Worm (Caenorhabditis elegans): ENCODE data around the gene hpo-29.
"Not testable (repeated sequence)": the region's sequence is repeated elsewhere in the genome, so short reads cannot be mapped to it uniquely, and the experiment has no call there.

hpo-29 gene

DNA sequence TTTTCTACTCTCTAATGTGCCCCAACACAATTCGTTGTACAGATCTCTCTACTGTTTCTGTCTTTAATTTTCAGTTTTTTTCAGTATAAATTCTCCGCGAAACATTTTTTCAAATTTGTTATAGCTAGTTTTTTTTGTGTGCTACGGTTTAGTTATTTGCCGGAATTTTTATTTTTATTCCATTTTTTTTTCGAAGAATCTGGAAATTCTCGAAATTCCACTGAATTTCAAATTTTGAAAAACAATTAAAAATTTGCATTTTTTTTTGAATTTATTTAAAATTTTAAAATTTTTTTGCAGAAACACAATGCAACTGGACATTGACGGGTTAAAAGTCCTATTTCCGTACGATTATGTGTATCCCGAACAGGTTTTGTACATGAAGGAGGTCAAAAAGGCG lies 29.1 kb downstream of the hpo-29 start, which contains the start of gene xpd-1:
Gene xpd-1, plus strand, starts transcription at position 301 of the 400 bp plus-strand sequence.
- TF ChIP-seq swsn-7 (tag; optimal IDR thresholded peaks at IDR 0.05) (no peak), ces-1 (GFP tag; optimal IDR thresholded peaks at IDR 0.05) (no peak), alr-1 (tag; optimal IDR thresholded peaks at IDR 0.05; ENCODE audit: borderline replicate concordance) (no peak), pax-3 (tag; optimal IDR thresholded peaks at IDR 0.05) (no peak), snpc-4 (tag; optimal IDR thresholded peaks at IDR 0.05) (no peak), ceh-88 (GFP tag; IDR thresholded peaks at IDR 0.05) (no peak), nhr-84 (tag; optimal IDR thresholded peaks at IDR 0.05) (no peak), vab-15 (tag; optimal IDR thresholded peaks at IDR 0.05) (no peak), zag-1 (tag; optimal IDR thresholded peaks at IDR 0.05) (no peak), lin-35 (GFP tag; optimal IDR thresholded peaks at IDR 0.05) (no peak)

DNA sequence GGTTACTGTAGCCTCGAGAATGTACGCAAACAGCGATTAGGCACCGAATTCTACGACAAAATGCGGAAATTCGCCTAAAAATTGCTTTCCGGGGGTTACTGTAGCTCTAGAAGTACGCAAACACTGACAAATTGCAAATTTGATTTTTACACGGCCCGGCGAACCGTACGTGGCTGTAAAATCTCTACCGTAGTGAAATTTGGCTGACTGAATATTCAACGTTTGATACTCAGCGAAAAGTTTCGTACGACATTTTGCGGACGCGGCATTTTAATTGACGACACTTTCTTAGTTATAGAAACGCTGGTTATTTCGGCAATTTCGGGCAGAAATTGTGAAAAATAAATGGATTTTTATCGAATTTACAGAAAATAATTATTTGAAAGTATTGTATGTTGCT lies 33.9 kb downstream of the hpo-29 start:
- TF ChIP-seq lsy-2 (tag; optimal IDR thresholded peaks at IDR 0.05), result peak in 1 of 2 experiments; percentile 33
- TF ChIP-seq efl-1 (optimal IDR thresholded peaks at IDR 0.05), result not testable (repeated sequence)
- peak in 1 of 2 experiments; percentile 89 for TF ChIP-seq efl-1 (GFP tag; optimal IDR thresholded peaks at IDR 0.05 in 1 of 2)

DNA sequence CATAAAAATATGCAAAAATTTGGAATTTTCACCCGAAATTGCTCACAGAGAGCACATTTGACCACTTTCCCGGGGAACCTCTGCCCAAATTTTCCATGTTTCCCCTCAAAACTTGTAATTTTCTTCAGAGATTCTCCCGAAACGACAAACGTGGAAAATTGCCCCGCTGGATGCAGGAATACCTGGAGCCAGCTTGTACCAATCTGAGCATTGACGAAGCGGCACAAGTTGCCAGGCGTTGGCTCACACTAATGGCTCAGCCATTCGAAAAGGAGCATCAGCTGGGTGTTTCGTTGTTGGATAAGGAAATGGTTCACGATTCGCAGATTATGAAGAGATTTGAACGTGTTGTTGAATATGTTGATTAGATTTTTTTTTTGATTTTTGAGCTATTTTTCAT lies 46.9 kb downstream of the hpo-29 start:
- no peak for TF ChIP-seq mef-2 (tag; optimal IDR thresholded peaks at IDR 0.05)
- TF ChIP-seq isw-1 (GFP tag; IDR thresholded peaks at IDR 0.05), result no peak
- no peak for TF ChIP-seq efl-3 (GFP tag; optimal IDR thresholded peaks at IDR 0.05)
- TF ChIP-seq unc-98 (GFP tag; IDR thresholded peaks at IDR 0.05), result no peak
- no peak for TF ChIP-seq grh-1 (GFP tag; IDR thresholded peaks at IDR 0.05)
- TF ChIP-seq lir-3 (tag; optimal IDR thresholded peaks at IDR 0.05; ENCODE audit: poor library complexity), result no peak
- no peak for TF ChIP-seq sptf-1 (tag; optimal IDR thresholded peaks at IDR 0.05)

DNA sequence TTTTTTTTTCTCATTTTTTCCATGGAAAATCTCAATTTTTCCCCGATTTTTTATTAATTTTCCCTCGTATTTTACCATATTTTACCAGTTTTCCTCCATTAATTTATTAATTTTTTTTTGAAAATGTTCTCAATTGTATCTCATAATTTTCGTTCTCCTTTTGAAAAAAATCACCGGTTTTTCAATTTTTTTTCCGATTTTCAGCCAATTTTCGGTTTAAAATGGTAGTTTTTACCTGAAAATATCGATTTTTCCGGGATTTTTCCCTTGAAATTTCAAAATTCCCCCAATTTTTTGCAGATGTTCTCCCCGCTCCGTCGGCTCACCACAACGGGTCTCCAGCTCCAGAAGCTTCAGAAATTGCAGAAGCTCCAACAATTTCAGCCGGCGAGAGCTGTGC lies 48.2 kb downstream of the hpo-29 start, which contains the start of gene taco-1:
Gene taco-1, plus strand, starts transcription at position 301 of the 400 bp plus-strand sequence.
- TF ChIP-seq rnt-1 (tag; optimal IDR thresholded peaks at IDR 0.05) (no peak), lir-3 (tag; optimal IDR thresholded peaks at IDR 0.05; ENCODE audit: poor library complexity) (no peak), swsn-7 (tag; optimal IDR thresholded peaks at IDR 0.05) (no peak), zip-4 (GFP tag; optimal IDR thresholded peaks at IDR 0.05) (no peak), ceh-63 (GFP tag; optimal IDR thresholded peaks at IDR 0.05) (no peak), nhr-12 (tag; optimal IDR thresholded peaks at IDR 0.05) (no peak), pqm-1 (tag; optimal IDR thresholded peaks at IDR 0.05) (no peak), fkh-8 (tag; optimal IDR thresholded peaks at IDR 0.05) (no peak), Y116A8C.19 (tag; optimal IDR thresholded peaks at IDR 0.05; ENCODE audit: borderline replicate concordance) (no peak), sox-4 (tag; optimal IDR thresholded peaks at IDR 0.05) (no peak), ets-5 (GFP tag; IDR thresholded peaks at IDR 0.05) (no peak), unc-62 (GFP tag; optimal IDR thresholded peaks at IDR 0.05) (no peak), nhr-28 (tag; optimal IDR thresholded peaks at IDR 0.05) (no peak), ceh-88 (GFP tag; IDR thresholded peaks at IDR 0.05) (no peak)

ce11 chrIII:292340-292739 lies 56.7 kb downstream of the hpo-29 start, which contains the start of gene Y50D7A.1:
Gene Y50D7A.1, plus strand, starts transcription at chrIII:292640.
- TF ChIP-seq lin-35 (GFP tag; optimal IDR thresholded peaks at IDR 0.05) (no peak), egl-13 (tag; optimal IDR thresholded peaks at IDR 0.05) (no peak), pqm-1 (tag; optimal IDR thresholded peaks at IDR 0.05) (no peak), efl-1 (optimal IDR thresholded peaks at IDR 0.05) (no peak), efl-1 (GFP tag; optimal IDR thresholded peaks at IDR 0.05 in 1 of 2) (no peak), aha-1 (tag; optimal IDR thresholded peaks at IDR 0.05) (no peak), nhr-20 (tag; optimal IDR thresholded peaks at IDR 0.05) (no peak), lin-14 (GFP tag; optimal IDR thresholded peaks at IDR 0.05) (no peak)
